Fruit fly (Drosophila melanogaster) whole organism, pupa: ENCODE measurements around the gene TyrR.
A peak's percentile ranks its signal among the peaks of the same experiment; 100 is the strongest.

Experiments used
- CG10348 ChIP-seq: fragments of 200-800 bp; sonication (Bioruptor generic); IDR thresholded peaks from 2 replicates; pipeline ENCODE4 v1.3.6; 2022; ENCODE audit warnings: missing biosample characterization, missing genetic modification characterization
- CG15710 ChIP-seq: fragments of 200-800 bp; sonication (Bioruptor generic); optimal IDR thresholded peaks from 2 replicates; lab custom pipeline; 2018; ENCODE audit warnings: missing biosample characterization, mild to moderate bottlenecking, missing genetic modification characterization, moderate library complexity
- CG17806 ChIP-seq: fragments of 200-800 bp; sonication (Bioruptor generic); optimal IDR thresholded peaks from 2 replicates; lab custom pipeline; 2018; ENCODE audit warnings: missing biosample characterization, mild to moderate bottlenecking, missing genetic modification characterization, moderate library complexity
- CG9948 ChIP-seq: fragments of 200-800 bp; sonication (Bioruptor generic); optimal IDR thresholded peaks from 2 replicates; lab custom pipeline; 2018; ENCODE audit warnings: missing biosample characterization, mild to moderate bottlenecking, missing genetic modification characterization, moderate library complexity
- EcR ChIP-seq: fragments of 200-800 bp; sonication (Bioruptor generic); optimal IDR thresholded peaks from 3 replicates; lab custom pipeline; 2019; ENCODE audit warnings: missing biosample characterization, missing genetic modification characterization, mild to moderate bottlenecking, moderate library complexity, missing genetic modification reagents
- Pif1B ChIP-seq: fragments of 200-800 bp; sonication (Bioruptor generic); optimal IDR thresholded peaks from 3 replicates; lab custom pipeline; 2016; ENCODE audit warnings: missing biosample characterization, missing genetic modification characterization
- fd96Ca ChIP-seq: fragments of 200-800 bp; sonication (Bioruptor generic); IDR thresholded peaks from 3 replicates; pipeline ENCODE4 v1.3.6; 2022; ENCODE audit warnings: missing biosample characterization, missing genetic modification characterization

DNA sequence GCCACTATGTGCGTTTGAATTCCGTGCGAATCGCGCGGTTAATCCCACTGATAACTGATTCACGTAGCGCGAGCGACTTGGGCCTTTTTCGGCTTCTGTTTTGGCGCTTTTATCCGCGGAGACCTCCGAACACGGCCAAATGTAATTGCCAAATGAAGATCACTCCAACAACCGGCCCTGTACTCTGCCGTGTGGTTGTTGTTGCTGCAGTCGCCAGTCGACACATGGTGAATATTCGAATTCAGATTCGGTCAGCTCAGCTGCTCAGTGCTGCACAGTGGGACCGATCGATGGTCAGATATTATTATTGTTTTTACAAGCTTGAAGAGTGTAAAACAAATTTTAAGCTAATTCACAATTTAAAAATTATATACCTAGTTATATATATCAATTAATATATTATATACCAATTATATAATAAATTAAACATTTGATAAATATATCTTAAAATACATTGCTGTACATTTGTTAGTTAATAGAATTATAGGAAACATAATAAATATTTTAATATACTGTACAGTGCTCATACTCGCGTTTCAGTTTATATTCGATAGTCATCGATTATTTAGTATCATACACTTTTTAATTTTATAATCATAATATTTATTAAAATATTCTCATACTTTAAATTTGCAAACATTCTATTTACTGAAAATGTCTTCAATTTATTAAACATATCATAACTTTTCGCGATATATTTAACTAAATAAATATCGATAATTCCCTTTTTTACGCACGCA lies 31.5 kb upstream of the TyrR start, which contains the start of gene CG43102:
- TF ChIP-seq CG9948 (tag; lab: Kevin White, UChicago) (peak; percentile 50), Pif1B (GFP tag; lab: Kevin White, UChicago) (peak; percentile 81), CG17806 (tag; lab: Kevin White, UChicago) (peak; percentile 89), EcR (no peak), fd96Ca (GFP tag; lab: Robert Waterston, UW) (peak; percentile 76), CG10348 (GFP tag; lab: Robert Waterston, UW) (no peak), CG15710 (tag; lab: Kevin White, UChicago) (peak; percentile 61)
